Comparison of ENCODE assay signal across 1 fruit fly cellular context in genomic region chrX:17508906-17509305, dm6.
A peak's percentile ranks its signal among the peaks of the same experiment; 100 is the strongest.
TF ChIP-seq lines count a peak whose summit lies in the region.

No protein-coding gene starts in this region.

TF ChIP-seq in whole organism, embryonic, 481 proteins besides CTCF, POLR2A, EP300 and RAD21 (continued from another document and continues in another):
- no peak for TF ChIP-seq Tbp (GFP tag; optimal IDR thresholded peaks at IDR 0.05; lab: Kevin White, UChicago)
- peak; percentile 37 for TF ChIP-seq tap (tag; optimal IDR thresholded peaks at IDR 0.05; lab: Kevin White, UChicago)
- no peak for TF ChIP-seq pzg (GFP tag; optimal IDR thresholded peaks at IDR 0.05; lab: Kevin White, UChicago)
- TF ChIP-seq ci (GFP tag; IDR thresholded peaks at IDR 0.05; lab: Robert Waterston, UW): peak; percentile 85
- TF ChIP-seq Bdp1 (GFP tag; optimal IDR thresholded peaks at IDR 0.05; lab: Kevin White, UChicago): peak; percentile 3
- peak; percentile 71 for TF ChIP-seq phol (tag; optimal IDR thresholded peaks at IDR 0.05; lab: Kevin White, UChicago)
- TF ChIP-seq Optix (GFP tag; IDR thresholded peaks at IDR 0.05; lab: Robert Waterston, UW): peak; percentile 67; the same call in 2 of the 3 replicates
- no peak for TF ChIP-seq gce (GFP tag; IDR thresholded peaks at IDR 0.05; lab: Robert Waterston, UW)
- TF ChIP-seq trh (GFP tag; optimal IDR thresholded peaks at IDR 0.05; lab: Kevin White, UChicago): peak; percentile 11
- no peak for TF ChIP-seq CG4282 (GFP tag; optimal IDR thresholded peaks at IDR 0.05; lab: Kevin White, UChicago)
- TF ChIP-seq CG1024 (GFP tag; IDR thresholded peaks at IDR 0.05; lab: Robert Waterston, UW): peak; percentile 22; the same call in 1 of the 2 replicates
- no peak for TF ChIP-seq br (optimal IDR thresholded peaks at IDR 0.05; lab: Kevin White, UChicago)
- TF ChIP-seq oc (tag; optimal IDR thresholded peaks at IDR 0.05; lab: Kevin White, UChicago): no peak
- TF ChIP-seq dimm (GFP tag; IDR thresholded peaks at IDR 0.05; lab: Robert Waterston, UW): no peak
- TF ChIP-seq CG33213 (GFP tag; optimal IDR thresholded peaks at IDR 0.05; lab: Kevin White, UChicago): peak; percentile 3
- TF ChIP-seq Opbp (GFP tag; IDR thresholded peaks at IDR 0.05; lab: Robert Waterston, UW; ENCODE audit: partially characterized antibody): no peak
- TF ChIP-seq chinmo (GFP tag; IDR thresholded peaks at IDR 0.05; lab: Robert Waterston, UW; ENCODE audit: partially characterized antibody): no peak
- no peak for TF ChIP-seq CG14050 (GFP tag; IDR thresholded peaks at IDR 0.05; lab: Robert Waterston, UW)
- TF ChIP-seq NFAT (GFP tag; IDR thresholded peaks at IDR 0.05; lab: Robert Waterston, UW): no peak
- TF ChIP-seq CG14014 (GFP tag; IDR thresholded peaks at IDR 0.05; lab: Robert Waterston, UW): no peak
- no peak for TF ChIP-seq eyg (GFP tag; optimal IDR thresholded peaks at IDR 0.05; lab: Kevin White, UChicago)
- TF ChIP-seq vvl (GFP tag; IDR thresholded peaks at IDR 0.05; lab: Robert Waterston, UW): peak; percentile 78
- no peak for TF ChIP-seq NC2α (GFP tag; optimal IDR thresholded peaks at IDR 0.05; lab: Kevin White, UChicago)
- no peak for TF ChIP-seq tll (GFP tag; optimal IDR thresholded peaks at IDR 0.05; lab: Kevin White, UChicago)
- peak; percentile 77 for TF ChIP-seq CG2712 (tag; optimal IDR thresholded peaks at IDR 0.05; lab: Kevin White, UChicago)
- no peak for TF ChIP-seq Fer1 (GFP tag; optimal IDR thresholded peaks at IDR 0.05; lab: Kevin White, UChicago)
- peak in 1 of 2 experiments; percentile 71 for TF ChIP-seq eve (GFP tag; optimal IDR thresholded peaks at IDR 0.05; lab: Kevin White, UChicago)
- no peak for TF ChIP-seq ash1 (GFP tag; optimal IDR thresholded peaks at IDR 0.05; lab: Kevin White, UChicago)
- TF ChIP-seq CG18764 (GFP tag; optimal IDR thresholded peaks at IDR 0.05; lab: Kevin White, UChicago): peak; percentile 47
- 0 out of 3 replicates have a peak, but pooled peaks have one; percentile 51 for TF ChIP-seq so (GFP tag; IDR thresholded peaks at IDR 0.05; lab: Robert Waterston, UW)
- TF ChIP-seq CG17829 (tag; optimal IDR thresholded peaks at IDR 0.05; lab: Kevin White, UChicago): peak; percentile 70
- 0 out of 2 replicates have a peak, but pooled peaks have one; percentile 17 for TF ChIP-seq ssp (GFP tag; IDR thresholded peaks at IDR 0.05; lab: Robert Waterston, UW)
- TF ChIP-seq CG12744 (GFP tag; optimal IDR thresholded peaks at IDR 0.05; lab: Kevin White, UChicago): peak; percentile 0
- TF ChIP-seq ken (GFP tag; IDR thresholded peaks at IDR 0.05; lab: Robert Waterston, UW): peak; percentile 55; the same call in 2 of the 3 replicates
- TF ChIP-seq Hsf (GFP tag; optimal IDR thresholded peaks at IDR 0.05; lab: Kevin White, UChicago): peak; percentile 52
- peak; percentile 19 for TF ChIP-seq Mes4 (GFP tag; optimal IDR thresholded peaks at IDR 0.05; lab: Kevin White, UChicago)
- TF ChIP-seq ftz-f1 (GFP tag; optimal IDR thresholded peaks at IDR 0.05; lab: Kevin White, UChicago): no peak
- TF ChIP-seq pfk (GFP tag; optimal IDR thresholded peaks at IDR 0.05; lab: Kevin White, UChicago): no peak
- 0 out of 2 replicates have a peak, but pooled peaks have one; percentile 24 for TF ChIP-seq CG11085 (GFP tag; IDR thresholded peaks at IDR 0.05; lab: Robert Waterston, UW)
- TF ChIP-seq pho (GFP tag; optimal IDR thresholded peaks at IDR 0.05; lab: Kevin White, UChicago): peak; percentile 29
- peak; percentile 58 to 77 for TF ChIP-seq bsh (GFP tag; optimal IDR thresholded peaks at IDR 0.05; lab: Kevin White, UChicago)
- TF ChIP-seq CG10366 (GFP tag; IDR thresholded peaks at IDR 0.05; lab: Robert Waterston, UW): peak; percentile 47; the same call in 1 of the 2 replicates
- TF ChIP-seq CG10462 (GFP tag; optimal IDR thresholded peaks at IDR 0.05; lab: Kevin White, UChicago): peak; percentile 42
- TF ChIP-seq CG8478 (optimal IDR thresholded peaks at IDR 0.05; lab: Kevin White, UChicago): no peak
- no peak for TF ChIP-seq pan (optimal IDR thresholded peaks at IDR 0.05; lab: Kevin White, UChicago)
- peak in 1 of 2 experiments; percentile 15 for TF ChIP-seq pan (GFP tag; optimal IDR thresholded peaks at IDR 0.05 in 1 of 2, IDR thresholded peaks at IDR 0.05 in 1 of 2)
- TF ChIP-seq CG6683 (GFP tag; optimal IDR thresholded peaks at IDR 0.05; lab: Kevin White, UChicago): no peak
- no peak for TF ChIP-seq HLH4C (GFP tag; IDR thresholded peaks at IDR 0.05; lab: Robert Waterston, UW; ENCODE audit: partially characterized antibody)
- no peak for TF ChIP-seq run (tag; optimal IDR thresholded peaks at IDR 0.05; lab: Kevin White, UChicago)
- TF ChIP-seq sc (optimal IDR thresholded peaks at IDR 0.05; lab: Kevin White, UChicago): no peak
- TF ChIP-seq sc (GFP tag; optimal IDR thresholded peaks at IDR 0.05; lab: Kevin White, UChicago): peak; percentile 62
- peak; percentile 71 for TF ChIP-seq CG10979 (tag; optimal IDR thresholded peaks at IDR 0.05; lab: Kevin White, UChicago)
- peak; percentile 11 for TF ChIP-seq odd (GFP tag; optimal IDR thresholded peaks at IDR 0.05; lab: Kevin White, UChicago)
- peak; percentile 61; the same call in 1 of the 3 replicates for TF ChIP-seq otp (GFP tag; IDR thresholded peaks at IDR 0.05; lab: Robert Waterston, UW)
- no peak for TF ChIP-seq da (GFP tag; optimal IDR thresholded peaks at IDR 0.05; lab: Kevin White, UChicago)
- no peak for TF ChIP-seq CG3726 (GFP tag; IDR thresholded peaks at IDR 0.05; lab: Robert Waterston, UW)
- peak; percentile 37 for TF ChIP-seq CG15269 (tag; optimal IDR thresholded peaks at IDR 0.05; lab: Kevin White, UChicago)
- TF ChIP-seq CG3847 (GFP tag; IDR thresholded peaks at IDR 0.05; lab: Robert Waterston, UW): peak; percentile 34; the same call in 1 of the 2 replicates
- no peak for TF ChIP-seq vfl (GFP tag; optimal IDR thresholded peaks at IDR 0.05; lab: Kevin White, UChicago)
- 0 out of 3 replicates have a peak, but pooled peaks have one; percentile 45 for TF ChIP-seq CG2199 (GFP tag; IDR thresholded peaks at IDR 0.05; lab: Robert Waterston, UW)
- TF ChIP-seq tna (GFP tag; IDR thresholded peaks at IDR 0.05; lab: Robert Waterston, UW; ENCODE audit: partially characterized antibody): no peak
- peak; percentile 49 for TF ChIP-seq Atf-2 (GFP tag; optimal IDR thresholded peaks at IDR 0.05; lab: Kevin White, UChicago)
- TF ChIP-seq bbx (GFP tag; IDR thresholded peaks at IDR 0.05; lab: Robert Waterston, UW; ENCODE audit: partially characterized antibody): no peak
- TF ChIP-seq TFAM (GFP tag; optimal IDR thresholded peaks at IDR 0.05; lab: Kevin White, UChicago): no peak
- TF ChIP-seq CG4424 (GFP tag; optimal IDR thresholded peaks at IDR 0.05; lab: Kevin White, UChicago): peak; percentile 48
- peak; percentile 54 for TF ChIP-seq CG14710 (tag; optimal IDR thresholded peaks at IDR 0.05; lab: Kevin White, UChicago)
- TF ChIP-seq CG18599 (GFP tag; optimal IDR thresholded peaks at IDR 0.05; lab: Kevin White, UChicago): peak; percentile 56
- no peak for TF ChIP-seq p53 (GFP tag; optimal IDR thresholded peaks at IDR 0.05; lab: Kevin White, UChicago)
- TF ChIP-seq CG4707 (GFP tag; optimal IDR thresholded peaks at IDR 0.05; lab: Kevin White, UChicago): peak; percentile 10
- no peak for TF ChIP-seq Sin3A (optimal IDR thresholded peaks at IDR 0.05; lab: Kevin White, UChicago)
- TF ChIP-seq CG6854 (GFP tag; optimal IDR thresholded peaks at IDR 0.05; lab: Kevin White, UChicago): no peak
- peak; percentile 69 for TF ChIP-seq CG17361 (GFP tag; IDR thresholded peaks at IDR 0.05; lab: Robert Waterston, UW)
- peak; percentile 64 for TF ChIP-seq tin (GFP tag; optimal IDR thresholded peaks at IDR 0.05; lab: Kevin White, UChicago)
- TF ChIP-seq psq (GFP tag; optimal IDR thresholded peaks at IDR 0.05; lab: Kevin White, UChicago): no peak
- TF ChIP-seq cato (GFP tag; optimal IDR thresholded peaks at IDR 0.05; lab: Kevin White, UChicago; ENCODE audit: borderline replicate concordance): peak; percentile 28
- TF ChIP-seq emc (GFP tag; optimal IDR thresholded peaks at IDR 0.05; lab: Kevin White, UChicago): no peak
- TF ChIP-seq CG7745 (tag; optimal IDR thresholded peaks at IDR 0.05; lab: Kevin White, UChicago): no peak
- no peak for TF ChIP-seq abd-A (tag; optimal IDR thresholded peaks at IDR 0.05; lab: Kevin White, UChicago)
- no peak for TF ChIP-seq Side (GFP tag; optimal IDR thresholded peaks at IDR 0.05; lab: Kevin White, UChicago)
- no peak for TF ChIP-seq lov (optimal IDR thresholded peaks at IDR 0.05; lab: Kevin White, UChicago)
- TF ChIP-seq lov (GFP tag; IDR thresholded peaks at IDR 0.05; lab: Robert Waterston, UW): peak; percentile 75; the same call in 1 of the 3 replicates
- peak; percentile 59 for TF ChIP-seq CG32772 (GFP tag; IDR thresholded peaks at IDR 0.05; lab: Robert Waterston, UW)
- TF ChIP-seq crp (GFP tag; optimal IDR thresholded peaks at IDR 0.05; lab: Kevin White, UChicago): no peak
- TF ChIP-seq stc (GFP tag; IDR thresholded peaks at IDR 0.05; lab: Robert Waterston, UW): peak; percentile 30; the same call in 1 of the 2 replicates
- TF ChIP-seq fru (optimal IDR thresholded peaks at IDR 0.05; lab: Kevin White, UChicago): no peak
- TF ChIP-seq hth (optimal IDR thresholded peaks at IDR 0.05; lab: Kevin White, UChicago): no peak
- no peak for TF ChIP-seq CG10431 (GFP tag; optimal IDR thresholded peaks at IDR 0.05; lab: Kevin White, UChicago)
- peak; percentile 33 for TF ChIP-seq gcm2 (GFP tag; optimal IDR thresholded peaks at IDR 0.05; lab: Kevin White, UChicago)
- TF ChIP-seq CG3163 (GFP tag; optimal IDR thresholded peaks at IDR 0.05; lab: Kevin White, UChicago): no peak
- TF ChIP-seq CG13123 (GFP tag; optimal IDR thresholded peaks at IDR 0.05; lab: Kevin White, UChicago): no peak
- TF ChIP-seq esg (GFP tag; conservative IDR thresholded peaks at IDR 0.05; lab: Robert Waterston, UW): peak; percentile 39; the same call in 1 of the 2 replicates
- TF ChIP-seq yki (optimal IDR thresholded peaks at IDR 0.05; lab: Kevin White, UChicago): no peak
- TF ChIP-seq CG17385 (GFP tag; optimal IDR thresholded peaks at IDR 0.05; lab: Kevin White, UChicago): peak; percentile 26
- TF ChIP-seq CG34422 (GFP tag; IDR thresholded peaks at IDR 0.05; lab: Robert Waterston, UW): peak; percentile 58; the same call in 2 of the 3 replicates
- peak; percentile 49 for TF ChIP-seq CG2678 (tag; optimal IDR thresholded peaks at IDR 0.05; lab: Kevin White, UChicago)
- TF ChIP-seq CG33557 (GFP tag; optimal IDR thresholded peaks at IDR 0.05; lab: Kevin White, UChicago): peak; percentile 50
- peak; percentile 47; the same call in 2 of the 3 replicates for TF ChIP-seq tgo (GFP tag; IDR thresholded peaks at IDR 0.05; lab: Robert Waterston, UW)
- TF ChIP-seq Hr3 (GFP tag; optimal IDR thresholded peaks at IDR 0.05; lab: Kevin White, UChicago): peak; percentile 45
- no peak for TF ChIP-seq CG30020 (tag; optimal IDR thresholded peaks at IDR 0.05; lab: Kevin White, UChicago)
- peak; percentile 71 for TF ChIP-seq CG15696 (tag; optimal IDR thresholded peaks at IDR 0.05; lab: Kevin White, UChicago)
- TF ChIP-seq unpg (GFP tag; optimal IDR thresholded peaks at IDR 0.05; lab: Kevin White, UChicago): peak; percentile 65
- 0 out of 2 replicates have a peak, but pooled peaks have one; percentile 26 for TF ChIP-seq Oaz (GFP tag; IDR thresholded peaks at IDR 0.05; lab: Robert Waterston, UW)
- TF ChIP-seq Hey (tag; optimal IDR thresholded peaks at IDR 0.05; lab: Kevin White, UChicago): no peak
- no peak for TF ChIP-seq CG11560 (tag; IDR thresholded peaks at IDR 0.05; lab: Robert Waterston, UW)
- TF ChIP-seq Mad (GFP tag; optimal IDR thresholded peaks at IDR 0.05; lab: Kevin White, UChicago): peak; percentile 33
- TF ChIP-seq Elba2 (GFP tag; optimal IDR thresholded peaks at IDR 0.05; lab: Kevin White, UChicago): no peak
- no peak for TF ChIP-seq Nf-YA (GFP tag; IDR thresholded peaks at IDR 0.05; lab: Robert Waterston, UW)
- peak; percentile 64 for TF ChIP-seq bab2 (GFP tag; optimal IDR thresholded peaks at IDR 0.05; lab: Kevin White, UChicago)
- TF ChIP-seq salm (tag; optimal IDR thresholded peaks at IDR 0.05; lab: Kevin White, UChicago): no peak
- TF ChIP-seq Dll (GFP tag; IDR thresholded peaks at IDR 0.05; lab: Robert Waterston, UW; ENCODE audit: partially characterized antibody): no peak
- no peak for TF ChIP-seq Dfd (GFP tag; optimal IDR thresholded peaks at IDR 0.05; lab: Kevin White, UChicago)
- peak; percentile 42; the same call in 1 of the 4 replicates for TF ChIP-seq Gug (GFP tag; IDR thresholded peaks at IDR 0.05; lab: Robert Waterston, UW)
- no peak for TF ChIP-seq CG15514 (GFP tag; optimal IDR thresholded peaks at IDR 0.05; lab: Kevin White, UChicago)
- peak; percentile 28 for TF ChIP-seq CG12769 (tag; optimal IDR thresholded peaks at IDR 0.05; lab: Kevin White, UChicago)
- no peak for TF ChIP-seq CG14860 (GFP tag; IDR thresholded peaks at IDR 0.05; lab: Robert Waterston, UW; ENCODE audit: partially characterized antibody)
- 0 out of 2 replicates have a peak, but pooled peaks have one; percentile 13 for TF ChIP-seq CG4730 (GFP tag; IDR thresholded peaks at IDR 0.05; lab: Robert Waterston, UW)
- peak; percentile 42 for TF ChIP-seq CG12942 (GFP tag; optimal IDR thresholded peaks at IDR 0.05; lab: Kevin White, UChicago)
- TF ChIP-seq fd64A (GFP tag; optimal IDR thresholded peaks at IDR 0.05; lab: Kevin White, UChicago): peak; percentile 17
- TF ChIP-seq CG6254 (GFP tag; optimal IDR thresholded peaks at IDR 0.05; lab: Kevin White, UChicago): peak; percentile 48
- no peak for TF ChIP-seq Stat92E (GFP tag; optimal IDR thresholded peaks at IDR 0.05; lab: Kevin White, UChicago)
- TF ChIP-seq zfh1 (GFP tag; IDR thresholded peaks at IDR 0.05; lab: Robert Waterston, UW): peak; percentile 84
- no peak for TF ChIP-seq CG17612 (GFP tag; IDR thresholded peaks at IDR 0.05; lab: Robert Waterston, UW)
- no peak for TF ChIP-seq Vsx1 (GFP tag; optimal IDR thresholded peaks at IDR 0.05; lab: Kevin White, UChicago)
- TF ChIP-seq CG1832 (GFP tag; optimal IDR thresholded peaks at IDR 0.05; lab: Kevin White, UChicago): no peak
- peak; percentile 10 for TF ChIP-seq CG7786 (GFP tag; optimal IDR thresholded peaks at IDR 0.05; lab: Kevin White, UChicago)
- TF ChIP-seq CG7839 (tag; optimal IDR thresholded peaks at IDR 0.05; lab: Kevin White, UChicago): peak; percentile 60
- TF ChIP-seq CG15073 (GFP tag; optimal IDR thresholded peaks at IDR 0.05; lab: Kevin White, UChicago): peak; percentile 96
- peak; percentile 66 for TF ChIP-seq tio (GFP tag; optimal IDR thresholded peaks at IDR 0.05; lab: Kevin White, UChicago)
- TF ChIP-seq CG8388 (GFP tag; optimal IDR thresholded peaks at IDR 0.05; lab: Kevin White, UChicago): peak; percentile 61
- TF ChIP-seq nom (GFP tag; optimal IDR thresholded peaks at IDR 0.05; lab: Kevin White, UChicago): peak; percentile 34
- TF ChIP-seq hb (GFP tag; IDR thresholded peaks at IDR 0.05; lab: Robert Waterston, UW; ENCODE audit: partially characterized antibody): no peak
